Fruit fly (Drosophila melanogaster) whole organism, larva: ENCODE measurements around the gene Fas3.
A peak's percentile ranks its signal among the peaks of the same experiment; 100 is the strongest.

Experiments
- noc ChIP-seq: fragments of 200-800 bp; sonication (Bioruptor generic); optimal IDR thresholded peaks from 3 replicates; lab custom pipeline; 2019; ENCODE audit warnings: missing biosample characterization, mild to moderate bottlenecking, missing genetic modification characterization, moderate library complexity

The Fas3 gene

DNA sequence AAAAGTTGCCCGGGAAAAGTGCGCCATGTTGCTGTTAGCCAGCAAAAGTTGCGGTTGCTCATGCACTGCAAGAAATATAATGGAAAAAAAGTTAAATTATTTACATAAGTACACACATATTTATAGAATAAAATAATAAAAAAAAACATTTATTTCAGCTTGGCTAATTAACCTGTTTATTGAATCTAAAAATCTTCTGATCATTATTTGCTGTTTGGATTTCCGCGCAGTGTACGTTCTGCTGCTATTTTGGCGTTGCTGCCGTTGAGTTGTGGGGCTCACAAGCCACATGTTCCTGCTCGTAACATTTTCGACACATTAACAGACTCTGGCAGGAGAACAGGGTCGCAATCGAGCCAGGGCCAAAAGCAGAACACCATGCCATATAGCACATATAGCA is 9.4 kb upstream of the Fas3 start:
- no peak for TF ChIP-seq noc (tag; lab: Kevin White, UChicago)

DNA sequence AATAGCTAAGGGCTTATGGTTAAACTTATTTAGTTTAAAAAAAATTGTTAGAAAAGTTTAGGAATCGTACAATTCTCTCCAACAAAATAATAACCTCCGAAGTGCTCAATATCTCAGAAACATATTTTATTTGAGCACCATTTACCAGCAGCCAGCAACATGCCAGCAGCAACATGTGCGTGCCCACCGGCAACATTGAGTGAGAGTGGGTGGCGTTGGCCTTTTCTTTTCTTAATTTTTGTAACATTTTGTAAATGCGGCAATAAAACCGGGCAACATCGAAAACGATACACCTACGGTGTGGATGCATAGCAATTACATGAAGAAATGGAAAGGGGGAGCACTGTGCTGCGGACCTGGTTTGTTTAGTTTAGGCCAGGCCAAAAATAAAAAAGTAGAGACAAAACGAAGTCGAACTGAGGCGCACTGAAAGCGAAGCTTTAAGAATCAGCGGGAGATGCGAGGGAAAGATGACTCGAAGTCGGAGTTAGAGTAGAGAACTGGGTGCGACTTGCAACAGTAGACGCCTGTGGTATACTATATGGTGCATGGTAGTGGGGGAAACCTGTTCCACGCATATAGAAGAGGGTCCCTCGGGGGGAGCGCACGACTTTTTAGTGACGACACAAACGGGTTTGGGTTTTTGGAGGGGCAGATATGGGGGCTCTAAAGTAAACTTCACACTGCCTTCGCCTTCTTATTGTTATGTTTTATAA is 8.2 kb upstream of the Fas3 start:
- TF ChIP-seq noc (tag; lab: Kevin White, UChicago) = no peak

DNA sequence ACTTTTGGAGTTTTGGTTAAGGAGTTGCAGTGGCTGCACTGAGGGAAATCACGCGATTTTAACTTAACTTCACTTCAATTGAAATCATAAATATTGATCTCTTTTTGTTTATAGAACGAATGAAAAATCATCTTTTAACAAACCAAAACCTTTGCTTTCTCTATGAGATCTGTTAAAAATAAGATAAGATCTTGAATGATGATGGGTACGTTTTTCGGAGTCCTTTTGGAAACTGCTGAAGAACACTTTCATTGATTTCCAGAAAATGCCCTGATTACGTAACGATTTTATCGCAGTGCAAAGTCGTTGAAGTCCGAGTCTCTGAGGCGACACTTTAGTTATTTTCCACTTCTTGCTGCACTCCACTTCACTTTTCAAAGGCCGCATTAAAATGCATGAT is 7.6 kb upstream of the Fas3 start:
- no peak for TF ChIP-seq noc (tag; lab: Kevin White, UChicago)

dm6 chr2L:18313922-18314712 is 5.8 kb upstream of the Fas3 start:
- no peak for TF ChIP-seq noc (tag; lab: Kevin White, UChicago)

dm6 chr2L:18315454-18315853 is 4.4 kb upstream of the Fas3 start:
- no peak for TF ChIP-seq noc (tag; lab: Kevin White, UChicago)

- TF ChIP-seq noc (tag; lab: Kevin White, UChicago) = no peak
Observed at dm6 chr2L:18320933-18321332, 1.0 kb downstream of the Fas3 start.

- TF ChIP-seq noc (tag; lab: Kevin White, UChicago) = peak; percentile 71
Observed at dm6 chr2L:18325120-18325581, 5.2 kb downstream of the Fas3 start.

DNA sequence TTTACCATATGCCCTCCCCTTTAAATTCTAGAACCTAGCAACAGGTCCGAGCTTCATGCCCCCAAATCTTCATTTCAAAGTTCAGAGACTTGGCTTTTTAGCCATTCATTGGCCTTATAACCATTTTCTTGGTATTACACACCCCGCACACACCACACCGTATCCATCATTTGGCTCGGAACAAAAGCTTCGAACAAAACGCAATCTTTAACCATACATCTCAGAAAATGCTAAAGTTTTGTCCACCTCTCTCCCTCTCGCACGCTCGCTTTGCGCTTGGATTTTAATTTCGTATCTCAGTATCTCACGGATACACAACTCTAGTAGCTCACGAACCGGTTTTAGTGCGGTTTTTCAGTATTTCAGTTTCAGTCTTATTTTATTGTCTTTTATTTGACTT is 7.1 kb downstream of the Fas3 start:
- TF ChIP-seq noc (tag; lab: Kevin White, UChicago) = no peak

DNA sequence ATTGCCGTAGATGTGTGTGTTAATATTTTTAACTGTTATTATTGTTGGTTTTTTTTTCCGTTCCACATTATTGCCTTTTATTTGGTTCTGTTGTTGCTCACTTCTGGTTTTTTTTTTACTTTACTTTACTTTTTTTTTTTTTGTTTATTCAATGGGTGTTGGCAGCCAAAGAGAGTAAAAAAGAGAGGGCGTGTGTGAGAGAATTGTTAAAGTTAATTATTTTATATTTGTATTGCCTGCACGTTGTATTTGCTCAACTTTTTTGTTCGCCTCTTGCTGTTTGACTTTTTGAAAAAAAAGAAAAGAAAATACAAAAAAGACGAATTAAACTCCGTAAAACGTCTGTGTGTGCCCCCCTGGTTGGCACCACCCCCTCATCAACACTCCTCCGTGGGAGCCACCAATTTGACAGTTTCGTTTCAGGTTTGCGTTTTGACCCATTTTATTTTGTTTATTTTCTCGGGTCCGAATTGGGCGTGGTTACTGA is 7.7 kb downstream of the Fas3 start:
- TF ChIP-seq noc (tag; lab: Kevin White, UChicago) = no peak

DNA sequence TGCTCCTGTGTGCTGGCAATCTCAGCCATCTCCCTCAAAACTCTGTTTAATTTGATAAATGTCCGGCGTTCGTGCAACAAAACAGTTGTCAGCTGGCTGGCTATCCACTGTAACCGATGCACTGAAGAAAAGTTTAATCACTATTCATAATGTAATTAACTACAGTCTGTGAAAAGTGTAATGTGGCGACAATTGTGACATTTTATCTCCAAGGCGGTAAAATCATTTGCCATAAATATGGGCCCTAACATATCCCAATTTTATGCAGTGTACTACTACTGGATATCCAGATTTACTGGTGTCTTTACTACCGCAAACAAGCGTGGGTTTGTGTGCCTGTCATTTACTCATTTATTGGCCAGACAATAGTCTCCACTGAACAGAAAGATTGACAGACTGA is 8.8 kb downstream of the Fas3 start:
- no peak for TF ChIP-seq noc (tag; lab: Kevin White, UChicago)

DNA sequence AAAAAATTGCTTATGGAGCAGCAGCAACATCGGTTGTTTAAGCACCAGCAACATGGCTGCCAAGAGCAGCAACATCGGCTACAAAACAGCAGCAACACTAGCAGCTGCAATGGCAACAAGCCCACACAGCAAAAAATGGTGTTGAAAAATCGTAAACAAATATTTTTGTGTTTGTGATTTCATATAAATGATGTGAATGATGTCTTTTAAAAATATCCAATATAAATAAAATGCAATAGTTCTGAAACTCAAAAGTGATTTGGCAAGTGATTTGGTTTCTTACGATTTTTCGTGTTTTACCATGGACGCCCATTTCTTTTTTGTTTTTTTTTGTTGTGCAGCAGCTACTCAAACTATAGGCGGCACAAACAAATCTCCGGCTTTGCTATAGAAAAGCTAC is 11.7 kb downstream of the Fas3 start:
- TF ChIP-seq noc (tag; lab: Kevin White, UChicago) = no peak

- TF ChIP-seq noc (tag; lab: Kevin White, UChicago) = no peak
Observed at dm6 chr2L:18333831-18334437, 14.0 kb downstream of the Fas3 start.

- no peak for TF ChIP-seq noc (tag; lab: Kevin White, UChicago)
Observed at dm6 chr2L:18335641-18336040, 15.7 kb downstream of the Fas3 start.

dm6 chr2L:18336531-18336930 is 16.6 kb downstream of the Fas3 start:
- no peak for TF ChIP-seq noc (tag; lab: Kevin White, UChicago)

DNA sequence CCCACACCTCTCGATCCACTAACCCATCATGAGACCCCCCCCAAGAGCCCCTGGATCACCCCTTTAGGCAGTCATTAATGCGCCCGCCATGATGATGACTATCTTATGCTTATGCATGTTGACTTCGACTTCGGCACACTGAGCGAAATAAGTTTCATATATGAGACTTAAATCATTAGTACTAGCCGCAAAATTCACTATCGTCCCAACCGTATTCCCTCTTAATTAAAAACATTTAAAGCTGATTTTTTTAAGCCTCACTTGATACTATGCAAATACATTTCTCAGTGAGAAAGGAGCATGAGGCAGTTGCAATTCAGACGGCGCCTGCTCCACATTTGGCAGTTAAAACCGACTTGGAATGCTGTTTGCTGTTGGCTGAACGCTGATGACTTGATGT is 21.0 kb downstream of the Fas3 start:
- no peak for TF ChIP-seq noc (tag; lab: Kevin White, UChicago)

DNA sequence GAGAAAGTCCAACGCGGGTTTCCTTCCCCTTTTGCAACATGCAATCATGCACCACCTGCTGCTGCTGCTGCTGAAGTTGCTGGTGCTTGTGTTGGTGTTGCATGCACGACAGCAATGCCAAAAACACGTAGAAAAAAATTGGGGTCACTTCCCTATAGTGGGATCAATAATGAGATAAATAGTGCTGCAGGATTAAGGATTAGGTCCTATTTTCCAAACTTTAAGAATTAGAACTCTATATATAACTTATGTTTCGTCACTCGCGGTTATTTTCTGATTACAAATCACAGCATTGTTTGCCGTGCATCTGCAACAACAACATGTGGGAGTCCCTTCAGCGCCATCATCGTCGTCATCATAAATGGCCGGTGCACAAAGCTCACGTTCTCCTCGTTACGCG is 24.4 kb downstream of the Fas3 start:
- no peak for TF ChIP-seq noc (tag; lab: Kevin White, UChicago)
